Worm (Caenorhabditis elegans): ENCODE data around the gene gpa-12.

The gpa-12 gene

DNA sequence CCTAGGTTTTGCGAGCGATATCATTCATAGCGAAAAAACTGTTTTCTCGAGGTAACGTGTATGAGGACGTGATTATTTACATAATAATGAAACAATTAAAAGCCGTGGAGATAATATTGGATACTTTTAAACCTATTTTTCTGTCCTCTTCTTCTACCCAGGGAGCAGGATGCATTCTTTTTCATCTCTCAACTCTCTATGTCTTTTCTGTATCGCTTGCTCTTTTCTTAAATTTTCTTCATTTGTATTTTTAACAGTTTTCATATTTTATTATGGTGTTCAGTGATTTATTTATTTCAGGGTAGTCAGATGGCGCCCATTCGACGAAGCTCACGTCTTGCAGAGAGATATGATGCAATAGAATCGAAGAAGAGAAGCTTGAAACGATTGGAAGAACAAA lies 35.3 kb downstream of the gpa-12 start, which contains the start of gene B0416.4:
Gene B0416.4, plus strand, starts transcription at position 301 of the 400 bp plus-strand sequence.
- TF ChIP-seq unc-62 (GFP tag; optimal IDR thresholded peaks at IDR 0.05) = no peak

ce11 chrX:9283026-9283425 lies 39.7 kb downstream of the gpa-12 start, which contains the start of gene B0416.11:
TSS of gene B0416.11 (minus strand) at chrX:9283126.
- no peak for TF ChIP-seq unc-62 (GFP tag; optimal IDR thresholded peaks at IDR 0.05)

ce11 chrX:9291345-9291744 lies 48.0 kb downstream of the gpa-12 start, which contains the start of gene B0416.3:
TSS of gene B0416.3 (plus strand) at chrX:9291645.
- no peak for TF ChIP-seq unc-62 (GFP tag; optimal IDR thresholded peaks at IDR 0.05)

DNA sequence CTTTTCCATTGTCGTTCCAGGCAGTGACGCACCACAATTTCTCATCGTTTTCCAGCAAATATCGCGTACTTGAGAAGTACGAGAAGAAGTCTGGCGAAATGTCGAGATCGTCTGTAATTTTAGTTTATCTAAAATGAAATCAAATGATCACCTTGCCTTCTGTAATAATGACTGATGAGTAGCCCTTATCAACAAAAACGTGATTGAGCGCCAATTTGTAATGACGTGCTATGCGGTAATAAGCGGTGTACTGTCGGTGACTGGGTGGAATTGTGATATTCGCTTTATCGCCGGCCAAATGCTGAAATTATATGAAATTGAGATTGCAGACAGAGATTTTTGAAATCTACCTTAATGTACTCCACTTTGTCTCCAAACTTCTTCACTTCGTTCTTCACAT lies 52.1 kb downstream of the gpa-12 start:
- TF ChIP-seq unc-62 (GFP tag; optimal IDR thresholded peaks at IDR 0.05) = no peak

DNA sequence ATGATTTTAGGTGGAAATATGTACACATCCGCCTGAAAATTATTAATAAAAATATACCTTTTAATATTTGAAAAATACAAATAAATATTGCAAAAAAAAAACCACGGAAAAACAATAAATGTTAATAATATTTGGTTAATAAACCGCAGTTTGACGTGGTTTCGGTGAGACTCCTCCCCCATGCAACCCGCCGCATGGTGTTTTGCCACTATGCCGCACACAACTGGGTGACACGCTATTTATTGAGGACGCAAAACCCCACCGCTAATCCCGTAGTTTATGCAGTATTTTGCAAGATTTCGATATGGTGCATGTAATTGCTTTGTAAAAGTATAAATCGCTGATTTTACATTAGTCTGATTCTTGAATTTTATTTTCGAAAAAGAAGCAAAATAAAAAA lies 53.2 kb downstream of the gpa-12 start, which contains the start of gene gly-13:
Gene gly-13, minus strand, starts transcription at position 32 of the 400 bp plus-strand sequence.
- TF ChIP-seq unc-62 (GFP tag; optimal IDR thresholded peaks at IDR 0.05) = no peak

ce11 chrX:9297834-9298233 lies 54.5 kb downstream of the gpa-12 start, which contains the start of gene B0416.7:
TSS of gene B0416.7 (minus strand) at chrX:9297934.
- TF ChIP-seq unc-62 (GFP tag; optimal IDR thresholded peaks at IDR 0.05) = no peak

Measured in whole organism, dauer.